Fruit fly (Drosophila melanogaster): ENCODE measurements around the gene Tektin-C.

Gene Tektin-C

dm6 chr3L:5838295-5838694, 42.0 kb upstream of the Tektin-C start (continued):
- TF ChIP-seq wek (GFP tag; optimal IDR thresholded peaks at IDR 0.05) = no peak
- TF ChIP-seq ken (GFP tag; IDR thresholded peaks at IDR 0.05) = no peak; the same call in 2 of the 3 replicates
- TF ChIP-seq Lhr (GFP tag; optimal IDR thresholded peaks at IDR 0.05) = no peak
- TF ChIP-seq CG8089 (GFP tag; optimal IDR thresholded peaks at IDR 0.05) = no peak
- no peak for TF ChIP-seq Bteb2 (GFP tag; optimal IDR thresholded peaks at IDR 0.05)
- no peak for TF ChIP-seq CG17359 (tag; optimal IDR thresholded peaks at IDR 0.05)
- no peak for TF ChIP-seq CG1832 (GFP tag; optimal IDR thresholded peaks at IDR 0.05)
- TF ChIP-seq CG3065 (GFP tag; optimal IDR thresholded peaks at IDR 0.05) = no peak
- no peak for TF ChIP-seq Sox100B (GFP tag; optimal IDR thresholded peaks at IDR 0.05)
- no peak for TF ChIP-seq Atf-2 (GFP tag; optimal IDR thresholded peaks at IDR 0.05)
- TF ChIP-seq CG9437 (GFP tag; optimal IDR thresholded peaks at IDR 0.05) = no peak
- no peak for TF ChIP-seq tin (GFP tag; optimal IDR thresholded peaks at IDR 0.05)
- TF ChIP-seq CG34376 (GFP tag; optimal IDR thresholded peaks at IDR 0.05) = no peak
- no peak for TF ChIP-seq Sry-δ (GFP tag; optimal IDR thresholded peaks at IDR 0.05)
- TF ChIP-seq ato (GFP tag; IDR thresholded peaks at IDR 0.05; ENCODE audit: partially characterized antibody) = no peak
- peak; percentile 5 for TF ChIP-seq nmo (GFP tag; optimal IDR thresholded peaks at IDR 0.05)
- no peak for TF ChIP-seq mirr (GFP tag; optimal IDR thresholded peaks at IDR 0.05)
- TF ChIP-seq z (GFP tag; IDR thresholded peaks at IDR 0.05) = no peak
- no peak for TF ChIP-seq ap (GFP tag; IDR thresholded peaks at IDR 0.05)
- no peak for TF ChIP-seq pb (GFP tag; optimal IDR thresholded peaks at IDR 0.05)
- no peak for TF ChIP-seq p53 (GFP tag; optimal IDR thresholded peaks at IDR 0.05)
- TF ChIP-seq CG11560 (tag; IDR thresholded peaks at IDR 0.05) = no peak
- TF ChIP-seq kay (GFP tag; optimal IDR thresholded peaks at IDR 0.05) = no peak
- TF ChIP-seq abd-A (tag; optimal IDR thresholded peaks at IDR 0.05) = no peak
- TF ChIP-seq HLHmδ (GFP tag; optimal IDR thresholded peaks at IDR 0.05) = no peak
- TF ChIP-seq CG13775 (GFP tag; optimal IDR thresholded peaks at IDR 0.05) = no peak
- no peak for TF ChIP-seq CG34422 (GFP tag; IDR thresholded peaks at IDR 0.05)
- no peak for TF ChIP-seq CG8290 (GFP tag; optimal IDR thresholded peaks at IDR 0.05)
- no peak for TF ChIP-seq CG8290 (tag; optimal IDR thresholded peaks at IDR 0.05)
- TF ChIP-seq CG11247 (GFP tag; IDR thresholded peaks at IDR 0.05) = no peak
- TF ChIP-seq zfh2 (GFP tag; optimal IDR thresholded peaks at IDR 0.05) = no peak
- TF ChIP-seq CG5245 (GFP tag; optimal IDR thresholded peaks at IDR 0.05) = no peak
- no peak for TF ChIP-seq otp (GFP tag; IDR thresholded peaks at IDR 0.05)
- TF ChIP-seq br (optimal IDR thresholded peaks at IDR 0.05) = no peak
- TF ChIP-seq C15 (GFP tag; IDR thresholded peaks at IDR 0.05) = no peak
- no peak for TF ChIP-seq CG9797 (GFP tag; optimal IDR thresholded peaks at IDR 0.05)
- TF ChIP-seq run (tag; optimal IDR thresholded peaks at IDR 0.05) = no peak
- TF ChIP-seq corto (GFP tag; optimal IDR thresholded peaks at IDR 0.05) = no peak
- TF ChIP-seq phol (tag; optimal IDR thresholded peaks at IDR 0.05) = no peak
- no peak for TF ChIP-seq pho (GFP tag; optimal IDR thresholded peaks at IDR 0.05)
- no peak for TF ChIP-seq CG6791 (GFP tag; IDR thresholded peaks at IDR 0.05; ENCODE audit: partially characterized antibody)
- TF ChIP-seq knrl (GFP tag; IDR thresholded peaks at IDR 0.05; ENCODE audit: partially characterized antibody) = no peak
- TF ChIP-seq CG7839 (tag; optimal IDR thresholded peaks at IDR 0.05) = no peak
- TF ChIP-seq da (GFP tag; optimal IDR thresholded peaks at IDR 0.05) = no peak
- TF ChIP-seq ham (GFP tag; IDR thresholded peaks at IDR 0.05) = no peak
- no peak for TF ChIP-seq CG12219 (GFP tag; optimal IDR thresholded peaks at IDR 0.05)
- no peak for TF ChIP-seq crp (GFP tag; optimal IDR thresholded peaks at IDR 0.05)
- peak; percentile 22 for TF ChIP-seq NfI (GFP tag; optimal IDR thresholded peaks at IDR 0.05)
- no peak for TF ChIP-seq CG10321 (GFP tag; IDR thresholded peaks at IDR 0.05)
- TF ChIP-seq fru (optimal IDR thresholded peaks at IDR 0.05) = no peak
- peak; percentile 44; the same call in 1 of the 2 replicates for TF ChIP-seq CG32532 (GFP tag; IDR thresholded peaks at IDR 0.05)
- TF ChIP-seq CG7372 (GFP tag; IDR thresholded peaks at IDR 0.05) = no peak
- no peak for TF ChIP-seq CG12391 (tag; optimal IDR thresholded peaks at IDR 0.05)

Measured in whole organism, embryonic.